Fruit fly (Drosophila melanogaster): Measurements from ENCODE around the gene Usp47.

The Usp47 gene

dm6 chr3L:5807370-5808100, 54.8 kb downstream of the Usp47 start:
- peak; percentile 42; the same call in 1 of the 2 replicates for TF ChIP-seq CG15336 (GFP tag; IDR thresholded peaks at IDR 0.05)
- TF ChIP-seq Met (GFP tag; optimal IDR thresholded peaks at IDR 0.05): no peak
- peak; percentile 63; the same call in 2 of the 3 replicates for TF ChIP-seq eg (GFP tag; IDR thresholded peaks at IDR 0.05)
- peak in 1 of 2 experiments; percentile 45 for TF ChIP-seq ss (GFP tag; optimal IDR thresholded peaks at IDR 0.05)
- TF ChIP-seq CG1621 (tag; optimal IDR thresholded peaks at IDR 0.05): peak; percentile 15
- peak; percentile 3 for TF ChIP-seq CG3919 (GFP tag; optimal IDR thresholded peaks at IDR 0.05)
- peak; percentile 2 for TF ChIP-seq CG32006 (GFP tag; optimal IDR thresholded peaks at IDR 0.05)
- 0 out of 3 replicates have a peak, but pooled peaks have one; percentile 46 for TF ChIP-seq CG6163 (GFP tag; IDR thresholded peaks at IDR 0.05)
- peak; percentile 60 for TF ChIP-seq Gug (GFP tag; IDR thresholded peaks at IDR 0.05)
- peak; percentile 50 for TF ChIP-seq CG7368 (GFP tag; optimal IDR thresholded peaks at IDR 0.05)
- TF ChIP-seq net (GFP tag; optimal IDR thresholded peaks at IDR 0.05): peak; percentile 34
- no peak for TF ChIP-seq Sox15 (GFP tag; optimal IDR thresholded peaks at IDR 0.05)
- no peak for TF ChIP-seq lz (GFP tag; optimal IDR thresholded peaks at IDR 0.05)
- no peak for TF ChIP-seq CG34406 (GFP tag; optimal IDR thresholded peaks at IDR 0.05)
- peak; percentile 21 for TF ChIP-seq CG16779 (tag; optimal IDR thresholded peaks at IDR 0.05)
- TF ChIP-seq cyc (GFP tag; optimal IDR thresholded peaks at IDR 0.05): no peak
- peak; percentile 54 for TF ChIP-seq Hr38 (GFP tag; optimal IDR thresholded peaks at IDR 0.05)
- peak; percentile 27 for TF ChIP-seq fd59A (GFP tag; optimal IDR thresholded peaks at IDR 0.05)
- peak; percentile 90 for TF ChIP-seq fkh (GFP tag; optimal IDR thresholded peaks at IDR 0.05)
- no peak for TF ChIP-seq CG6792 (GFP tag; optimal IDR thresholded peaks at IDR 0.05)
- peak; percentile 44 for TF ChIP-seq CG6808 (GFP tag; optimal IDR thresholded peaks at IDR 0.05)
- peak; percentile 44 for TF ChIP-seq spab (GFP tag; optimal IDR thresholded peaks at IDR 0.05)
- peak; percentile 9 for TF ChIP-seq CG9139 (GFP tag; optimal IDR thresholded peaks at IDR 0.05)
- peak; percentile 34; the same call in 1 of the 3 replicates for TF ChIP-seq CG8119 (GFP tag; IDR thresholded peaks at IDR 0.05)
- peak; percentile 2 for TF ChIP-seq Eip78C (GFP tag)

- peak; percentile 79 for TF ChIP-seq achi (GFP tag; optimal IDR thresholded peaks at IDR 0.05)
- TF ChIP-seq Eip75B (GFP tag; optimal IDR thresholded peaks at IDR 0.05): peak; percentile 89
- peak; percentile 74 for TF ChIP-seq Sox14 (GFP tag; optimal IDR thresholded peaks at IDR 0.05)
- TF ChIP-seq eg (GFP tag; IDR thresholded peaks at IDR 0.05): peak; percentile 79
- TF ChIP-seq CG34406 (GFP tag; optimal IDR thresholded peaks at IDR 0.05): peak; percentile 73
- peak; percentile 35 for TF ChIP-seq Blimp-1 (GFP tag; optimal IDR thresholded peaks at IDR 0.05)
- TF ChIP-seq salr (GFP tag; optimal IDR thresholded peaks at IDR 0.05): peak; percentile 57 to 81
- TF ChIP-seq CG6163 (GFP tag; IDR thresholded peaks at IDR 0.05): peak; percentile 72
- TF ChIP-seq vri (GFP tag; optimal IDR thresholded peaks at IDR 0.05): no peak
- peak; percentile 64; the same call in 1 of the 2 replicates for TF ChIP-seq CG11294 (GFP tag; IDR thresholded peaks at IDR 0.05)
- peak; percentile 83 for TF ChIP-seq CG3919 (GFP tag; optimal IDR thresholded peaks at IDR 0.05)
- peak; percentile 80 for TF ChIP-seq CG11762 (GFP tag; optimal IDR thresholded peaks at IDR 0.05; ENCODE audit: insufficient read depth)
- TF ChIP-seq Eip78C (GFP tag): peak; percentile 97
- peak; percentile 67 for TF ChIP-seq cyc (GFP tag; optimal IDR thresholded peaks at IDR 0.05)
- peak; percentile 89 for TF ChIP-seq Hr4 (GFP tag; optimal IDR thresholded peaks at IDR 0.05)
- TF ChIP-seq topi (GFP tag; optimal IDR thresholded peaks at IDR 0.05): peak; percentile 74
- TF ChIP-seq CG7368 (GFP tag; optimal IDR thresholded peaks at IDR 0.05): peak; percentile 67
- TF ChIP-seq Gug (GFP tag; IDR thresholded peaks at IDR 0.05): peak; percentile 57
- no peak for TF ChIP-seq Met (GFP tag; optimal IDR thresholded peaks at IDR 0.05)
- no peak for TF ChIP-seq CG6854 (GFP tag; optimal IDR thresholded peaks at IDR 0.05)
- peak; percentile 80 for TF ChIP-seq CG8119 (GFP tag; IDR thresholded peaks at IDR 0.05)
- peak; percentile 67 for TF ChIP-seq Hr39 (GFP tag; optimal IDR thresholded peaks at IDR 0.05)
- TF ChIP-seq CG8319 (GFP tag; optimal IDR thresholded peaks at IDR 0.05): peak; percentile 73
- peak; percentile 65 for TF ChIP-seq Lpt (GFP tag; optimal IDR thresholded peaks at IDR 0.05)
- peak; percentile 77 for TF ChIP-seq CG4318 (GFP tag; optimal IDR thresholded peaks at IDR 0.05)
- peak; percentile 85 for TF ChIP-seq CG10669 (GFP tag; optimal IDR thresholded peaks at IDR 0.05)
- TF ChIP-seq CG16779 (tag; optimal IDR thresholded peaks at IDR 0.05): peak; percentile 56
- TF ChIP-seq CG8632 (GFP tag; optimal IDR thresholded peaks at IDR 0.05): peak; percentile 66
- TF ChIP-seq CG15336 (GFP tag; IDR thresholded peaks at IDR 0.05): peak; percentile 82
- TF ChIP-seq CG9139 (GFP tag; optimal IDR thresholded peaks at IDR 0.05): peak; percentile 63
- peak; percentile 66 for TF ChIP-seq CG11902 (GFP tag; optimal IDR thresholded peaks at IDR 0.05)
- TF ChIP-seq pdm3 (GFP tag; optimal IDR thresholded peaks at IDR 0.05): peak; percentile 83
- peak; percentile 46 for TF ChIP-seq Ets21C (GFP tag; optimal IDR thresholded peaks at IDR 0.05)
- no peak for TF ChIP-seq fkh (GFP tag; optimal IDR thresholded peaks at IDR 0.05)
- peak; percentile 80 for TF ChIP-seq spab (GFP tag; optimal IDR thresholded peaks at IDR 0.05)
- TF ChIP-seq dsx (GFP tag; optimal IDR thresholded peaks at IDR 0.05; ENCODE audit: poor library complexity, severe bottlenecking): peak; percentile 75
- peak; percentile 94 for TF ChIP-seq CG32006 (GFP tag; optimal IDR thresholded peaks at IDR 0.05)
- TF ChIP-seq CG6792 (GFP tag; optimal IDR thresholded peaks at IDR 0.05): peak; percentile 81
Observed at dm6 chr3L:5808101-5808433, 55.3 kb downstream of the Usp47 start.

Measured in whole organism, prepupa.